Worm (Caenorhabditis elegans) whole organism, mixed stage, embryonic: ENCODE data around the gene rla-2.

ENCODE experiments used
- blmp-1 ChIP-seq: fragments of 150-350 bp; optimal IDR thresholded peaks from 2 replicates; lab custom pipeline; 2014; ENCODE audit warnings: missing biosample characterization, missing genetic modification characterization
- ham-2 ChIP-seq: fragments of 200-800 bp; sonication (Bioruptor generic); optimal IDR thresholded peaks from 2 replicates; lab custom pipeline; 2018; ENCODE audit warnings: mild to moderate bottlenecking, missing genetic modification characterization, missing compliant biosample characterization
- lsy-2 ChIP-seq: fragments of 150-350 bp; optimal IDR thresholded peaks from 2 replicates; lab custom pipeline; 2014; ENCODE audit warnings: missing biosample characterization, missing genetic modification characterization
- mab-5 ChIP-seq: fragments of 150-350 bp; optimal IDR thresholded peaks from 2 replicates; lab custom pipeline; 2014; ENCODE audit warnings: missing biosample characterization, missing genetic modification characterization
- nhr-12 ChIP-seq: fragments of 150-350 bp; optimal IDR thresholded peaks from 2 replicates; lab custom pipeline; 2014; ENCODE audit warnings: missing biosample characterization, missing genetic modification characterization
- nhr-237 ChIP-seq: fragments of 150-350 bp; optimal IDR thresholded peaks from 2 replicates; lab custom pipeline; 2014; ENCODE audit warnings: missing biosample characterization, missing genetic modification characterization
- nhr-76 ChIP-seq: sonication (generic microtip); optimal IDR thresholded peaks from 2 replicates; lab custom pipeline; 2017; ENCODE audit warnings: missing biosample characterization, missing genetic modification characterization
- pha-4 ChIP-seq: fragments of 150-350 bp; optimal IDR thresholded peaks from 2 replicates; lab custom pipeline; 2018; ENCODE audit warnings: missing biosample characterization, missing genetic modification reagents, missing genetic modification characterization
- snpc-4 ChIP-seq: fragments of 150-350 bp; optimal IDR thresholded peaks from 2 replicates; lab custom pipeline; 2014; ENCODE audit warnings: missing biosample characterization, missing genetic modification characterization
- sptf-1 ChIP-seq: sonication (generic microtip); optimal IDR thresholded peaks from 2 replicates; lab custom pipeline; 2017; ENCODE audit warnings: mild to moderate bottlenecking, missing genetic modification characterization, moderate library complexity, missing compliant biosample characterization
- unc-120 ChIP-seq: sonication (generic microtip); optimal IDR thresholded peaks from 2 replicates; lab custom pipeline; 2017; ENCODE audit warnings: missing genetic modification characterization, missing compliant biosample characterization; ENCODE audit not compliant: poor library complexity, severe bottlenecking
- unc-62 ChIP-seq: fragments of 150-350 bp; optimal IDR thresholded peaks from 2 replicates; lab custom pipeline; 2014; ENCODE audit warnings: missing biosample characterization, missing genetic modification reagents, missing genetic modification characterization
- ztf-11 ChIP-seq: fragments of 150-350 bp; optimal IDR thresholded peaks from 2 replicates; lab custom pipeline; 2014; ENCODE audit warnings: missing biosample characterization, missing genetic modification characterization

- TF ChIP-seq nhr-76 (no peak), pha-4 (no peak), ztf-11 (no peak), unc-62 (no peak), blmp-1 (no peak), nhr-12 (tag; lab: Kevin White, UChicago) (no peak), ham-2 (GFP tag; lab: Kevin White, UChicago) (no peak), lsy-2 (tag; lab: Kevin White, UChicago) (no peak), nhr-237 (no peak), unc-120 (tag; lab: Kevin White, UChicago) (no peak), mab-5 (tag; lab: Kevin White, UChicago) (no peak), sptf-1 (tag; lab: Kevin White, UChicago) (no peak), snpc-4 (tag; lab: Kevin White, UChicago) (no peak)
These were observed 39.5 kb downstream of the rla-2 start for ce11 chrIV:13330547-13330946.
